Fruit fly (Drosophila melanogaster): ENCODE data around the gene CG13102.

The CG13102 gene

dm6 chr2L:9010267-9010666 lies 1.7 kb upstream of the CG13102 start, which contains the start of gene CG9568 (continued):
- no peak for TF ChIP-seq CG7786 (GFP tag; optimal IDR thresholded peaks at IDR 0.05)
- TF ChIP-seq CG17385 (GFP tag; optimal IDR thresholded peaks at IDR 0.05) = peak; percentile 2
- no peak for TF ChIP-seq Ada2b (GFP tag; IDR thresholded peaks at IDR 0.05)
- peak; percentile 53 for TF ChIP-seq Med (GFP tag)
- TF ChIP-seq Hr78 (GFP tag; optimal IDR thresholded peaks at IDR 0.05) = no peak
- no peak for TF ChIP-seq Hey (tag; optimal IDR thresholded peaks at IDR 0.05)
- peak in 1 of 2 experiments; percentile 38 for TF ChIP-seq Pdp1 (GFP tag; optimal IDR thresholded peaks at IDR 0.05)
- peak; percentile 80 for TF ChIP-seq sd (tag; optimal IDR thresholded peaks at IDR 0.05)
- no peak for TF ChIP-seq crol (GFP tag; IDR thresholded peaks at IDR 0.05)
- TF ChIP-seq CG2875 (GFP tag; optimal IDR thresholded peaks at IDR 0.05) = no peak
- TF ChIP-seq odd (GFP tag; optimal IDR thresholded peaks at IDR 0.05) = peak; percentile 6
- TF ChIP-seq crc (GFP tag; optimal IDR thresholded peaks at IDR 0.05) = no peak
- no peak for TF ChIP-seq p53 (GFP tag; optimal IDR thresholded peaks at IDR 0.05)
- no peak for TF ChIP-seq Hr51 (GFP tag; optimal IDR thresholded peaks at IDR 0.05)
- no peak for TF ChIP-seq CG42726 (GFP tag; IDR thresholded peaks at IDR 0.05; ENCODE audit: partially characterized antibody)
- TF ChIP-seq CG4820 (GFP tag; optimal IDR thresholded peaks at IDR 0.05) = no peak
- TF ChIP-seq dysf (GFP tag; IDR thresholded peaks at IDR 0.05) = no peak
- TF ChIP-seq Xbp1 (GFP tag; optimal IDR thresholded peaks at IDR 0.05) = no peak
- no peak for TF ChIP-seq CG8765 (GFP tag; IDR thresholded peaks at IDR 0.05)
- no peak for TF ChIP-seq Bteb2 (GFP tag; optimal IDR thresholded peaks at IDR 0.05)
- no peak for TF ChIP-seq scrt (GFP tag; optimal IDR thresholded peaks at IDR 0.05)
- no peak for TF ChIP-seq CG4730 (GFP tag; IDR thresholded peaks at IDR 0.05)
- TF ChIP-seq CG14050 (GFP tag; IDR thresholded peaks at IDR 0.05) = no peak
- TF ChIP-seq slbo (GFP tag; IDR thresholded peaks at IDR 0.05) = no peak
- TF ChIP-seq CG2202 (tag; optimal IDR thresholded peaks at IDR 0.05) = no peak
- no peak for TF ChIP-seq CG9609 (GFP tag; optimal IDR thresholded peaks at IDR 0.05)
- TF ChIP-seq lab (GFP tag; optimal IDR thresholded peaks at IDR 0.05) = peak; percentile 18
- no peak for TF ChIP-seq slp2 (GFP tag; optimal IDR thresholded peaks at IDR 0.05)
- no peak for TF ChIP-seq cato (GFP tag; optimal IDR thresholded peaks at IDR 0.05; ENCODE audit: borderline replicate concordance)
- no peak for TF ChIP-seq Neu2 (GFP tag; optimal IDR thresholded peaks at IDR 0.05; ENCODE audit: borderline replicate concordance)
- TF ChIP-seq pho (GFP tag; optimal IDR thresholded peaks at IDR 0.05) = no peak
- TF ChIP-seq CG8290 (GFP tag; optimal IDR thresholded peaks at IDR 0.05) = no peak
- TF ChIP-seq CG8290 (tag; optimal IDR thresholded peaks at IDR 0.05) = no peak
- peak; percentile 14 for TF ChIP-seq BtbVII (GFP tag; optimal IDR thresholded peaks at IDR 0.05)
- no peak for TF ChIP-seq Poxn (GFP tag; IDR thresholded peaks at IDR 0.05)
- no peak for TF ChIP-seq dm (GFP tag; optimal IDR thresholded peaks at IDR 0.05)
- no peak for TF ChIP-seq danr (GFP tag; IDR thresholded peaks at IDR 0.05)
- no peak for TF ChIP-seq CG17186 (GFP tag; optimal IDR thresholded peaks at IDR 0.05)
- TF ChIP-seq CG34376 (GFP tag; optimal IDR thresholded peaks at IDR 0.05) = peak; percentile 54
- TF ChIP-seq Sox102F (GFP tag; optimal IDR thresholded peaks at IDR 0.05) = no peak
- no peak for TF ChIP-seq Lpt (GFP tag; optimal IDR thresholded peaks at IDR 0.05)
- no peak for TF ChIP-seq CG11560 (tag; IDR thresholded peaks at IDR 0.05)
- TF ChIP-seq CG18476 (GFP tag; optimal IDR thresholded peaks at IDR 0.05) = no peak
- TF ChIP-seq ato (GFP tag; IDR thresholded peaks at IDR 0.05; ENCODE audit: partially characterized antibody) = no peak
- no peak for TF ChIP-seq stc (GFP tag; IDR thresholded peaks at IDR 0.05)
- no peak for TF ChIP-seq CG7839 (tag; optimal IDR thresholded peaks at IDR 0.05)
- TF ChIP-seq Fer2 (tag; optimal IDR thresholded peaks at IDR 0.05) = no peak
- TF ChIP-seq z (GFP tag; IDR thresholded peaks at IDR 0.05) = no peak
- TF ChIP-seq CG10654 (GFP tag; optimal IDR thresholded peaks at IDR 0.05) = no peak
- TF ChIP-seq sim (GFP tag; IDR thresholded peaks at IDR 0.05) = no peak
- no peak for TF ChIP-seq tll (GFP tag; optimal IDR thresholded peaks at IDR 0.05)
- TF ChIP-seq CG6272 (GFP tag; IDR thresholded peaks at IDR 0.05) = no peak
